Worm (Caenorhabditis elegans): ENCODE results near the gene atg-16.2.

- TF ChIP-seq lin-13 (GFP tag; optimal IDR thresholded peaks at IDR 0.05), result no peak
- TF ChIP-seq ZK546.5 (tag; optimal IDR thresholded peaks at IDR 0.05), result no peak
- TF ChIP-seq unc-55 (GFP tag; optimal IDR thresholded peaks at IDR 0.05), result no peak
- TF ChIP-seq elt-3 (tag; optimal IDR thresholded peaks at IDR 0.05), result no peak
- no peak for TF ChIP-seq ztf-4 (tag; optimal IDR thresholded peaks at IDR 0.05)
- TF ChIP-seq lsy-2 (tag; optimal IDR thresholded peaks at IDR 0.05), result no peak
These were observed 16.3 kb downstream of the atg-16.2 start for ce11 chrII:6436845-6437244.

Data from whole organism, L2 larva.